Fruit fly (Drosophila melanogaster) whole organism: Measurements from ENCODE around the gene CG8673.

Experiments
- CG8478 ChIP-seq: fragments of >200 bp; optimal IDR thresholded peaks from 2 replicates; lab custom pipeline; 2018; ENCODE audit warnings: inconsistent platforms
- Dll ChIP-seq: fragments of >200 bp; optimal IDR thresholded peaks from 2 replicates; lab custom pipeline; 2017
- EcR ChIP-seq, 2 experiments: fragments of >200 bp; optimal IDR thresholded peaks; 2 replicates each; lab custom pipeline; 2017; ENCODE audit warnings: missing biosample characterization in 2 of 2, missing genetic modification characterization in 2 of 2, missing genetic modification reagents in 2 of 2
- pan ChIP-seq: fragments of >200 bp; optimal IDR thresholded peaks from 2 replicates; lab custom pipeline; 2017
- psq ChIP-seq: fragments of >200 bp; optimal IDR thresholded peaks from 2 replicates; lab custom pipeline; 2017
- usp ChIP-seq: fragments of >200 bp; optimal IDR thresholded peaks from 2 replicates; lab custom pipeline; 2017; ENCODE audit warnings: missing biosample characterization, missing genetic modification characterization, mixed read lengths

DNA sequence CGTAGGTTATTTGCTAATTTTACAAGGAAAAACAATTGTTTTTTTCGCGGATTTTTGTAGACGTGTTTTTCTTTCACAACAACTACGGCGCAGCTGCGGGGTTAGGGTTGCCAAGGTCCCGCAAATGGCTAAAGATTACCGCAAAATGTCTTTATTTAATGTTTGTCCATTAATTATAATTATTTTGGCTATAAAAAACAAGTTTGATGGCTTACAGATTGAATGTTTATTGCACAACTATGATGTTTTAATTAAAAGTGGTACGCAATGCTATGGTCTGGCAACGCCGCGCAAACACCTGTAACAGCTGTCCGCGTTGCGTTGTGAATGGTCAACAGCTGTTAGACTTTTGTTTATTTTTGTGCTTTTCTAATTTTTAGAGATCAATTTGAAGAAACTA lies 32.6 kb downstream of the CG8673 start:
- TF ChIP-seq Dll (no peak), EcR (GFP tag; optimal IDR thresholded peaks at IDR 0.05; lab: Kevin White, UChicago) (no peak), psq (lab: Kevin White, UChicago) (no peak), usp (no peak), CG8478 (no peak), pan (no peak)
